Worm (Caenorhabditis elegans) whole organism, late embryonic: ENCODE data around the gene C25G4.17.
A peak's percentile ranks its signal among the peaks of the same experiment; 100 is the strongest.

Source experiments
- C08G9.2 ChIP-seq: sonication (generic microtip); optimal IDR thresholded peaks from 2 replicates; lab custom pipeline; 2016; ENCODE audit warnings: mild to moderate bottlenecking, missing genetic modification characterization, moderate library complexity, missing compliant biosample characterization
- C38D4.7 ChIP-seq: fragments of 200-800 bp; sonication (Bioruptor generic); optimal IDR thresholded peaks from 2 replicates; lab custom pipeline; 2018; ENCODE audit warnings: mild to moderate bottlenecking, missing genetic modification characterization, moderate library complexity, missing compliant biosample characterization
- F13H6.1 ChIP-seq: sonication (generic microtip); optimal IDR thresholded peaks from 2 replicates; lab custom pipeline; 2016; ENCODE audit warnings: missing genetic modification characterization, missing compliant biosample characterization
- K02D7.2 ChIP-seq: sonication (generic microtip); optimal IDR thresholded peaks from 2 replicates; lab custom pipeline; 2017; ENCODE audit warnings: mild to moderate bottlenecking, missing genetic modification characterization, missing compliant biosample characterization
- K09A11.1 ChIP-seq: sonication (generic microtip); optimal IDR thresholded peaks from 2 replicates; lab custom pipeline; 2017; ENCODE audit warnings: antibody characterized with exemption, mild to moderate bottlenecking, missing genetic modification characterization, missing compliant biosample characterization; ENCODE audit not compliant: insufficient read depth
- ahr-1 ChIP-seq: sonication (generic microtip); optimal IDR thresholded peaks from 2 replicates; lab custom pipeline; 2016; ENCODE audit warnings: missing genetic modification characterization, missing compliant biosample characterization
- ceh-14 ChIP-seq: sonication (generic microtip); optimal IDR thresholded peaks from 2 replicates; lab custom pipeline; 2016; ENCODE audit warnings: missing genotype, missing genetic modification characterization, missing compliant biosample characterization
- ceh-19 ChIP-seq: fragments of 200-800 bp; sonication (Bioruptor generic); optimal IDR thresholded peaks from 2 replicates; lab custom pipeline; 2018; ENCODE audit warnings: mild to moderate bottlenecking, missing genetic modification characterization, missing compliant biosample characterization
- ceh-24 ChIP-seq: sonication (generic microtip); optimal IDR thresholded peaks from 2 replicates; lab custom pipeline; 2016; ENCODE audit warnings: mild to moderate bottlenecking, missing genetic modification characterization, missing compliant biosample characterization
- ceh-30 ChIP-seq: fragments of 150-350 bp; optimal IDR thresholded peaks from 2 replicates; lab custom pipeline; 2014; ENCODE audit warnings: missing biosample characterization, missing genetic modification characterization
- ceh-31 ChIP-seq: sonication (generic microtip); optimal IDR thresholded peaks from 2 replicates; lab custom pipeline; 2016; ENCODE audit warnings: missing genetic modification characterization, missing compliant biosample characterization
- ceh-34 ChIP-seq: sonication (generic microtip); optimal IDR thresholded peaks from 2 replicates; lab custom pipeline; 2016; ENCODE audit warnings: mild to moderate bottlenecking, missing genetic modification characterization, missing compliant biosample characterization
- ceh-45 ChIP-seq: fragments of 200-800 bp; sonication (Bioruptor generic); IDR thresholded peaks from 2 replicates; pipeline ENCODE4 v1.3.6; 2022; ENCODE audit warnings: missing genetic modification reagents, missing genetic modification characterization, missing compliant biosample characterization
- ceh-48 ChIP-seq: sonication (generic microtip); optimal IDR thresholded peaks from 2 replicates; lab custom pipeline; 2016; ENCODE audit warnings: missing genetic modification characterization, inconsistent platforms, missing compliant biosample characterization
- ceh-6 ChIP-seq: fragments of 200-800 bp; sonication (Bioruptor generic); optimal IDR thresholded peaks from 2 replicates; lab custom pipeline; 2018; ENCODE audit warnings: mild to moderate bottlenecking, missing genetic modification characterization, missing compliant biosample characterization
- ceh-9 ChIP-seq: sonication (generic microtip); optimal IDR thresholded peaks from 2 replicates; lab custom pipeline; 2016; ENCODE audit warnings: mild to moderate bottlenecking, missing genetic modification characterization, inconsistent platforms, missing compliant biosample characterization
- che-1 ChIP-seq: sonication (generic microtip); optimal IDR thresholded peaks from 2 replicates; lab custom pipeline; 2016; ENCODE audit warnings: mild to moderate bottlenecking, missing genetic modification characterization, missing compliant biosample characterization
- dmd-4 ChIP-seq: sonication (generic microtip); optimal IDR thresholded peaks from 2 replicates; lab custom pipeline; 2016; ENCODE audit warnings: borderline replicate concordance, missing genetic modification characterization, missing compliant biosample characterization
- elt-2 ChIP-seq: sonication (generic microtip); optimal IDR thresholded peaks from 2 replicates; lab custom pipeline; 2016; ENCODE audit warnings: missing genetic modification reagents, missing genetic modification characterization, missing compliant biosample characterization
- ets-4 ChIP-seq: sonication (generic microtip); optimal IDR thresholded peaks from 2 replicates; lab custom pipeline; 2016; ENCODE audit warnings: missing genetic modification characterization, missing compliant biosample characterization
- fax-1 ChIP-seq: sonication (generic microtip); optimal IDR thresholded peaks from 2 replicates; lab custom pipeline; 2016; ENCODE audit warnings: missing genotype, missing genetic modification characterization, missing compliant biosample characterization
- hlh-13 ChIP-seq: fragments of 200-800 bp; sonication (Bioruptor generic); optimal IDR thresholded peaks from 2 replicates; lab custom pipeline; 2018; ENCODE audit warnings: mild to moderate bottlenecking, missing genetic modification characterization, missing compliant biosample characterization
- hlh-15 ChIP-seq: sonication (generic microtip); optimal IDR thresholded peaks from 2 replicates; lab custom pipeline; 2016; ENCODE audit warnings: missing genetic modification characterization, missing compliant biosample characterization
- hlh-30 ChIP-seq: sonication (generic microtip); optimal IDR thresholded peaks from 2 replicates; lab custom pipeline; 2017; ENCODE audit warnings: antibody characterized with exemption, missing genetic modification characterization, missing compliant biosample characterization; ENCODE audit not compliant: insufficient read depth
- hlh-8 ChIP-seq: sonication (generic microtip); optimal IDR thresholded peaks from 2 replicates; lab custom pipeline; 2016; ENCODE audit warnings: missing genotype, missing genetic modification characterization, missing compliant biosample characterization
- lim-6 ChIP-seq: sonication (generic microtip); optimal IDR thresholded peaks from 2 replicates; lab custom pipeline; 2016; ENCODE audit warnings: missing genetic modification characterization, missing compliant biosample characterization
- lin-11 ChIP-seq: fragments of 200-800 bp; sonication (Bioruptor generic); optimal IDR thresholded peaks from 2 replicates; lab custom pipeline; 2018; ENCODE audit warnings: mild to moderate bottlenecking, missing genetic modification characterization, missing compliant biosample characterization
- madf-2 ChIP-seq: sonication (generic microtip); optimal IDR thresholded peaks from 2 replicates; lab custom pipeline; 2017; ENCODE audit warnings: missing genetic modification characterization, missing compliant biosample characterization
- nfya-1 ChIP-seq: sonication (generic microtip); optimal IDR thresholded peaks from 2 replicates; lab custom pipeline; 2017; ENCODE audit warnings: missing genetic modification characterization, mild to moderate bottlenecking, missing compliant biosample characterization, antibody characterized with exemption, moderate library complexity
- nhr-11 ChIP-seq: fragments of 150-350 bp; optimal IDR thresholded peaks from 2 replicates; lab custom pipeline; 2014; ENCODE audit warnings: missing biosample characterization, missing genetic modification characterization
- pag-3 ChIP-seq: sonication (generic microtip); optimal IDR thresholded peaks from 2 replicates; lab custom pipeline; 2016; ENCODE audit warnings: missing compliant biosample characterization, missing genetic modification characterization, borderline replicate concordance
- pha-2 ChIP-seq: sonication (generic microtip); optimal IDR thresholded peaks from 2 replicates; lab custom pipeline; 2017; ENCODE audit warnings: mild to moderate bottlenecking, missing genetic modification characterization, missing compliant biosample characterization
- pros-1 ChIP-seq: fragments of 150-350 bp; optimal IDR thresholded peaks from 2 replicates; lab custom pipeline; 2014; ENCODE audit warnings: missing biosample characterization, missing genetic modification reagents, missing genetic modification characterization
- ref-2 ChIP-seq: sonication (generic microtip); optimal IDR thresholded peaks from 2 replicates; lab custom pipeline; 2016; ENCODE audit warnings: missing genetic modification characterization, missing compliant biosample characterization
- sox-4 ChIP-seq: sonication (generic microtip); optimal IDR thresholded peaks from 2 replicates; lab custom pipeline; 2017; ENCODE audit warnings: mild to moderate bottlenecking, missing genetic modification characterization, inconsistent platforms, missing compliant biosample characterization
- syd-9 ChIP-seq: sonication (generic microtip); optimal IDR thresholded peaks from 2 replicates; lab custom pipeline; 2016; ENCODE audit warnings: mild to moderate bottlenecking, missing genetic modification characterization, moderate library complexity, missing compliant biosample characterization
- tbx-2 ChIP-seq: sonication (generic microtip); optimal IDR thresholded peaks from 2 replicates; lab custom pipeline; 2016; ENCODE audit warnings: missing genetic modification characterization, missing compliant biosample characterization
- unc-3 ChIP-seq, 2 experiments: fragments of 200-800 bp in 1 of 2; sonication (Bioruptor generic) in 1 of 2; sonication (generic microtip) in 1 of 2; conservative IDR thresholded peaks in 1 of 2; optimal IDR thresholded peaks in 1 of 2; 2 replicates each; pipeline versions ENCODE4 v1.3.6 to Lab custom; 2016 to 2022; ENCODE audit warnings: missing compliant biosample characterization in 2 of 2, missing genetic modification characterization in 2 of 2, missing genetic modification reagents in 1 of 2
- zip-5 ChIP-seq: sonication (generic microtip); optimal IDR thresholded peaks from 2 replicates; lab custom pipeline; 2016; ENCODE audit warnings: missing genetic modification characterization, missing compliant biosample characterization

Gene C25G4.17

DNA sequence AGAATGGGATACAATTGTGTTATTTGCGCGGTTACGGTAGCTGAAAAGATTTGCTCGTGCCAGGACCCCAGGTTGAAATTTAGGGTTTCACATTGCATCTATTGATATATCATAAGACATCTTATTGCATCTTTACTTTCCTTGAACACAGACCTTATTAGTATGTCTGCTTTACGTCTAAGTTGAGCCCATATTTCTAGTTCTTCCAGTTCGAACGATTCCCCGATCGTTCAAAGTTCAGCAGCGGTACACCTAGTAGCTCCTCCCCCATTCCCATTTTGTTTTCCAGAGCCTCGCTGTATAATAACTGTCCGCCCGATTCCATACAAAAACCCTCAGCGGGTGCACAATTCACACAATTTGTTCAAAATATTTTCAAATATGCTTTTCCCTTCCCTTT lies at the start of gene C25G4.17:
Gene C25G4.17 (plus strand): TSS at position 301 of the 400 bp plus-strand sequence.
- TF ChIP-seq ahr-1 (no peak), F13H6.1 (no peak), nhr-11 (tag; lab: Kevin White, UChicago) (no peak), hlh-15 (tag; lab: Kevin White, UChicago) (no peak), ceh-14 (tag; lab: Kevin White, UChicago) (no peak), syd-9 (tag; lab: Kevin White, UChicago) (no peak), ceh-24 (tag; lab: Kevin White, UChicago) (no peak), unc-3 (GFP tag; conservative IDR thresholded peaks at IDR 0.05; lab: Robert Waterston, UW) (no peak), unc-3 (tag; optimal IDR thresholded peaks at IDR 0.05; lab: Kevin White, UChicago) (no peak), elt-2 (tag; lab: Kevin White, UChicago) (no peak), ceh-45 (no peak), dmd-4 (tag; lab: Kevin White, UChicago) (no peak)

- no peak for TF ChIP-seq C08G9.2 (tag; lab: Kevin White, UChicago)
- no peak for TF ChIP-seq zip-5
- TF ChIP-seq dmd-4 (tag; lab: Kevin White, UChicago), result no peak
- TF ChIP-seq ceh-9 (tag; lab: Kevin White, UChicago), result no peak
- no peak for TF ChIP-seq ceh-19 (GFP tag; lab: Kevin White, UChicago)
- TF ChIP-seq ref-2 (tag; lab: Kevin White, UChicago), result peak; percentile 54
- no peak for TF ChIP-seq hlh-30 (tag; lab: Kevin White, UChicago)
- no peak for TF ChIP-seq fax-1
- no peak for TF ChIP-seq K02D7.2
- no peak for TF ChIP-seq ets-4 (tag; lab: Kevin White, UChicago)
- peak; percentile 19 for TF ChIP-seq ceh-31 (tag; lab: Kevin White, UChicago)
- no peak for TF ChIP-seq ceh-6 (GFP tag; lab: Kevin White, UChicago)
- TF ChIP-seq hlh-15 (tag; lab: Kevin White, UChicago), result no peak
- TF ChIP-seq pros-1 (tag; lab: Kevin White, UChicago), result no peak
- TF ChIP-seq tbx-2, result no peak
- no peak for TF ChIP-seq pha-2 (tag; lab: Kevin White, UChicago)
- no peak for TF ChIP-seq ceh-30
- TF ChIP-seq ceh-48 (tag; lab: Kevin White, UChicago), result no peak
- TF ChIP-seq pag-3 (tag; lab: Kevin White, UChicago), result no peak
- TF ChIP-seq nfya-1 (tag; lab: Kevin White, UChicago), result peak; percentile 20
- no peak for TF ChIP-seq elt-2 (tag; lab: Kevin White, UChicago)
- no peak for TF ChIP-seq hlh-8 (tag; lab: Kevin White, UChicago)
- TF ChIP-seq K09A11.1 (tag; lab: Kevin White, UChicago), result no peak
- TF ChIP-seq syd-9 (tag; lab: Kevin White, UChicago), result no peak
- TF ChIP-seq, all 69 proteins: peak for 3
Observed at ce11 chrIV:12396645-12397258, 45.1 kb upstream of the C25G4.17 start.

DNA sequence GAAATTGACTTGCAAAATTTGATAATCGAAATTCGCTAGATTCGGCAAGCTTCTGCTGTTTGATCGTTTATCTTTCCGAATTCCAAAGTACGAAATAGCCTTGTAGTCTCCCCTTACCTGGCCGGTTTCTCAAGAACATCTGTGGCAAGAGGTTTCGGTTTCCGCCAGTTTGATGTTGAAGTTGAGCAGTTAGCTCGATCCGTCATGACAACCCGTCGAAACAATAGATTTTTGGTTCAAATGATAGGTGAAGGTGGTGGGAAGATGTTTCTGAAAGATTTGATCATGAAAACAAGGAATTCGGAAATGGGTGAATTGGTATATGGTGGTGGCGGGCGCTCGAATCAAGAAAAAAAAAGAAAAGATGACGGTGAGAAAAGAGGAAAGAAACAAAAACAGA lies 43.4 kb upstream of the C25G4.17 start, which contains the start of gene acs-20:
Gene acs-20 (minus strand): TSS at position 270 of the 400 bp plus-strand sequence.
- TF ChIP-seq hlh-30 (tag; lab: Kevin White, UChicago), result no peak
- TF ChIP-seq hlh-13, result no peak
- TF ChIP-seq ref-2 (tag; lab: Kevin White, UChicago), result no peak
- no peak for TF ChIP-seq ceh-34
- TF ChIP-seq K02D7.2, result no peak
- TF ChIP-seq madf-2, result no peak
- TF ChIP-seq sox-4 (tag; lab: Kevin White, UChicago), result no peak
- no peak for TF ChIP-seq dmd-4 (tag; lab: Kevin White, UChicago)
- TF ChIP-seq lim-6, result no peak
- no peak for TF ChIP-seq fax-1
- no peak for TF ChIP-seq ahr-1
- TF ChIP-seq che-1 (tag; lab: Kevin White, UChicago), result no peak
- TF ChIP-seq C38D4.7 (GFP tag; lab: Kevin White, UChicago), result no peak
- TF ChIP-seq lin-11 (tag; lab: Kevin White, UChicago), result no peak
- no peak for TF ChIP-seq F13H6.1
- TF ChIP-seq, all 69 proteins: peak for 0
